Worm (Caenorhabditis elegans) whole organism, early embryonic: ENCODE measurements around the gene T24A6.7.
"Not testable (repeated sequence)": the region's sequence is repeated elsewhere in the genome, so short reads cannot be mapped to it uniquely, and the experiment has no call there.

Source experiments
- ama-1 ChIP-seq: fragments of 150-350 bp; optimal IDR thresholded peaks from 2 replicates; lab custom pipeline; 2014
- scrt-1 ChIP-seq: fragments of 200-800 bp; sonication (Bioruptor generic); IDR thresholded peaks from 2 replicates; pipeline ENCODE4 v1.3.6; 2022; ENCODE audit warnings: missing genetic modification characterization, missing compliant biosample characterization

- not testable (repeated sequence) for TF ChIP-seq ama-1; scrt-1 (GFP tag; lab: Robert Waterston, UW)
Measured at ce11 chrV:3572408-3572807, 47.3 kb downstream of the T24A6.7 start, which contains the start of gene F40C5.1.
